Worm (Caenorhabditis elegans): Measurements from ENCODE around the gene grl-27.
"Not testable (repeated sequence)": the region's sequence is repeated elsewhere in the genome, so short reads cannot be mapped to it uniquely, and the experiment has no call there.

grl-27 gene

ce11 chrV:3583622-3584021, 8.0 kb upstream of the grl-27 start:
- no peak for TF ChIP-seq unc-62 (GFP tag; optimal IDR thresholded peaks at IDR 0.05)

ce11 chrV:3582671-3583070, 7.0 kb upstream of the grl-27 start:
- no peak for TF ChIP-seq unc-62 (GFP tag; optimal IDR thresholded peaks at IDR 0.05)

ce11 chrV:3582086-3582485, 6.4 kb upstream of the grl-27 start:
- TF ChIP-seq unc-62 (GFP tag; optimal IDR thresholded peaks at IDR 0.05) = no peak

- TF ChIP-seq unc-62 (GFP tag; optimal IDR thresholded peaks at IDR 0.05) = no peak
Observed at ce11 chrV:3581643-3582042, 6.0 kb upstream of the grl-27 start.

ce11 chrV:3581034-3581433, 5.4 kb upstream of the grl-27 start:
- no peak for TF ChIP-seq unc-62 (GFP tag; optimal IDR thresholded peaks at IDR 0.05)

ce11 chrV:3580385-3580784, 4.7 kb upstream of the grl-27 start:
- no peak for TF ChIP-seq unc-62 (GFP tag; optimal IDR thresholded peaks at IDR 0.05)

ce11 chrV:3579795-3580194, 4.1 kb upstream of the grl-27 start:
- no peak for TF ChIP-seq unc-62 (GFP tag; optimal IDR thresholded peaks at IDR 0.05)

- no peak for TF ChIP-seq unc-62 (GFP tag; optimal IDR thresholded peaks at IDR 0.05)
Observed at ce11 chrV:3579248-3579647, 3.6 kb upstream of the grl-27 start.

ce11 chrV:3578813-3579212, 3.2 kb upstream of the grl-27 start, which contains the start of gene pygl-1:
Gene pygl-1, plus strand, starts transcription at chrV:3579023.
- TF ChIP-seq unc-62 (GFP tag; optimal IDR thresholded peaks at IDR 0.05) = no peak

ce11 chrV:3572408-3572807, 3.3 kb downstream of the grl-27 start, which contains the start of gene F40C5.1:
Gene F40C5.1, plus strand, starts transcription at chrV:3572708.
- TF ChIP-seq unc-62 (GFP tag; optimal IDR thresholded peaks at IDR 0.05) = not testable (repeated sequence)

ce11 chrV:3570695-3571094, 5.0 kb downstream of the grl-27 start, which contains the start of gene F40C5.2:
Gene F40C5.2, plus strand, starts transcription at chrV:3570995.
- not testable (repeated sequence) for TF ChIP-seq unc-62 (GFP tag; optimal IDR thresholded peaks at IDR 0.05)

ce11 chrV:3564335-3564734, 11.3 kb downstream of the grl-27 start, which contains the start of gene T24A6.17:
Gene T24A6.17, minus strand, starts transcription at chrV:3564435.
- TF ChIP-seq unc-62 (GFP tag; optimal IDR thresholded peaks at IDR 0.05) = not testable (repeated sequence)

ce11 chrV:3562824-3563223, 12.8 kb downstream of the grl-27 start, which contains the start of gene T24A6.16:
Gene T24A6.16, minus strand, starts transcription at chrV:3562924.
- TF ChIP-seq unc-62 (GFP tag; optimal IDR thresholded peaks at IDR 0.05) = not testable (repeated sequence)

ce11 chrV:3558744-3559143, 16.9 kb downstream of the grl-27 start, which contains the start of gene T24A6.1:
Gene T24A6.1, plus strand, starts transcription at chrV:3559044.
- TF ChIP-seq unc-62 (GFP tag; optimal IDR thresholded peaks at IDR 0.05) = not testable (repeated sequence)

- TF ChIP-seq unc-62 (GFP tag; optimal IDR thresholded peaks at IDR 0.05) = no peak
Observed at ce11 chrV:3557422-3557821, 18.2 kb downstream of the grl-27 start, which contains the start of gene grl-31. Gene grl-31, minus strand, starts transcription at chrV:3557778.

- TF ChIP-seq unc-62 (GFP tag; optimal IDR thresholded peaks at IDR 0.05) = no peak
Observed at ce11 chrV:3555986-3556385, 19.7 kb downstream of the grl-27 start, which contains the start of gene grl-30. Gene grl-30, plus strand, starts transcription at chrV:3556286.

ce11 chrV:3554869-3555268, 20.8 kb downstream of the grl-27 start, which contains the start of gene grl-29:
Gene grl-29, minus strand, starts transcription at chrV:3555236.
- no peak for TF ChIP-seq unc-62 (GFP tag; optimal IDR thresholded peaks at IDR 0.05)
